Worm (Caenorhabditis elegans) whole organism, L4 larva: ENCODE measurements around the gene math-33.

ENCODE experiments used
- D1046.2 ChIP-seq: fragments of 200-800 bp; sonication (Bioruptor generic); IDR thresholded peaks from 2 replicates; pipeline ENCODE4 v1.3.6; 2022; ENCODE audit warnings: missing genetic modification characterization, missing compliant biosample characterization
- F44E2.7 ChIP-seq: fragments of 200-800 bp; sonication (Bioruptor generic); IDR thresholded peaks from 2 replicates; pipeline ENCODE4 v2.1.2; 2022; ENCODE audit warnings: missing genetic modification characterization, missing compliant biosample characterization
- T20F7.1 ChIP-seq: fragments of 200-800 bp; sonication (Bioruptor generic); optimal IDR thresholded peaks from 2 replicates; lab custom pipeline; 2018; ENCODE audit warnings: mild to moderate bottlenecking, missing genetic modification characterization, missing compliant biosample characterization
- T26A8.4 ChIP-seq: fragments of 200-800 bp; sonication (Bioruptor generic); IDR thresholded peaks from 2 replicates; pipeline ENCODE4 v1.3.6; 2022; ENCODE audit warnings: missing genetic modification characterization, missing compliant biosample characterization
- Y5F2A.4 ChIP-seq: fragments of 200-800 bp; sonication (Bioruptor generic); optimal IDR thresholded peaks from 2 replicates; lab custom pipeline; 2018; ENCODE audit warnings: mild to moderate bottlenecking, missing genetic modification characterization, missing compliant biosample characterization
- ZK337.2 ChIP-seq: fragments of 200-800 bp; sonication (Bioruptor generic); IDR thresholded peaks from 2 replicates; pipeline ENCODE4 v1.3.6; 2022; ENCODE audit warnings: missing genetic modification reagents, missing genetic modification characterization, missing compliant biosample characterization
- ZK546.5 ChIP-seq, 2 experiments: sonication (generic microtip); optimal IDR thresholded peaks; 2 replicates each; lab custom pipeline; 2017; ENCODE audit warnings: missing biosample characterization in 2 of 2, missing genetic modification characterization in 2 of 2
- ama-1 ChIP-seq: fragments of 150-350 bp; optimal IDR thresholded peaks from 2 replicates; lab custom pipeline; 2014; ENCODE audit warnings: inconsistent platforms, mixed read lengths
- ceh-82 ChIP-seq: sonication (generic microtip); optimal IDR thresholded peaks from 2 replicates; lab custom pipeline; 2017; ENCODE audit warnings: missing biosample characterization, missing genetic modification characterization
- cey-2 ChIP-seq: sonication (generic microtip); optimal IDR thresholded peaks from 3 replicates; lab custom pipeline; 2017; ENCODE audit warnings: missing genetic modification characterization, mild to moderate bottlenecking, missing compliant biosample characterization, antibody characterized with exemption, borderline replicate concordance; ENCODE audit not compliant: insufficient read depth
- ctbp-1 ChIP-seq: fragments of 200-800 bp; sonication (Bioruptor generic); IDR thresholded peaks from 2 replicates; pipeline ENCODE4 v1.3.6; 2022; ENCODE audit warnings: missing genetic modification reagents, missing genetic modification characterization, missing compliant biosample characterization
- daf-16 ChIP-seq, 3 experiments: sonication (generic microtip); optimal IDR thresholded peaks; 2 replicates each; lab custom pipeline; 2016 to 2017; ENCODE audit warnings: missing genetic modification characterization in 3 of 3, missing genetic modification reagents in 3 of 3, mild to moderate bottlenecking in 2 of 3, missing compliant biosample characterization in 2 of 3, missing biosample characterization in 1 of 3, moderate library complexity in 1 of 3
- daf-8 ChIP-seq: fragments of 200-800 bp; sonication (Bioruptor generic); IDR thresholded peaks from 2 replicates; pipeline ENCODE4 v1.3.6; 2022; ENCODE audit warnings: missing genetic modification characterization, missing compliant biosample characterization
- dmd-6 ChIP-seq: fragments of 200-800 bp; sonication (Bioruptor generic); IDR thresholded peaks from 2 replicates; pipeline ENCODE4 v1.3.6; 2022; ENCODE audit warnings: missing genetic modification reagents, missing genetic modification characterization, missing compliant biosample characterization
- dmd-8 ChIP-seq: fragments of 200-800 bp; sonication (Bioruptor generic); IDR thresholded peaks from 2 replicates; pipeline ENCODE4 v1.3.6; 2022; ENCODE audit warnings: missing genetic modification characterization, missing compliant biosample characterization
- dmd-9 ChIP-seq: fragments of 200-800 bp; sonication (Bioruptor generic); IDR thresholded peaks from 2 replicates; pipeline ENCODE4 v1.3.6; 2022; ENCODE audit warnings: missing genetic modification reagents, missing genetic modification characterization, missing compliant biosample characterization
- dpl-1 ChIP-seq: fragments of 150-350 bp; optimal IDR thresholded peaks from 2 replicates; lab custom pipeline; 2014; ENCODE audit warnings: missing biosample characterization, missing genetic modification reagents, missing genetic modification characterization
- dve-1 ChIP-seq: sonication (generic microtip); optimal IDR thresholded peaks from 2 replicates; lab custom pipeline; 2017; ENCODE audit warnings: antibody characterized with exemption, mild to moderate bottlenecking, missing genetic modification characterization, missing compliant biosample characterization; ENCODE audit not compliant: insufficient read depth
- fkh-10 ChIP-seq: fragments of 150-350 bp; optimal IDR thresholded peaks from 2 replicates; lab custom pipeline; 2014; ENCODE audit warnings: missing biosample characterization, missing genetic modification reagents, missing genetic modification characterization
- hlh-11 ChIP-seq: fragments of 200-800 bp; sonication (Bioruptor generic); optimal IDR thresholded peaks from 2 replicates; lab custom pipeline; 2018; ENCODE audit warnings: mild to moderate bottlenecking, missing genetic modification characterization, missing compliant biosample characterization
- hlh-30 ChIP-seq: sonication (generic microtip); optimal IDR thresholded peaks from 2 replicates; lab custom pipeline; 2017; ENCODE audit warnings: antibody characterized with exemption, mild to moderate bottlenecking, missing genetic modification characterization, missing compliant biosample characterization; ENCODE audit not compliant: insufficient read depth
- hmg-1.1 ChIP-seq: fragments of 200-800 bp; sonication (Bioruptor generic); IDR thresholded peaks from 2 replicates; pipeline ENCODE4 v1.3.6; 2022; ENCODE audit warnings: missing genetic modification reagents, missing genetic modification characterization, missing compliant biosample characterization
- lin-1 ChIP-seq: fragments of 200-800 bp; sonication (Bioruptor generic); IDR thresholded peaks from 2 replicates; pipeline ENCODE4 v1.3.6; 2022; ENCODE audit warnings: missing genetic modification reagents, missing genetic modification characterization, missing compliant biosample characterization
- lin-13 ChIP-seq: fragments of 150-350 bp; optimal IDR thresholded peaks from 2 replicates; lab custom pipeline; 2014; ENCODE audit warnings: missing biosample characterization, missing genetic modification reagents, missing genetic modification characterization
- lin-29 ChIP-seq: fragments of 200-800 bp; sonication (Bioruptor generic); IDR thresholded peaks from 2 replicates; pipeline ENCODE4 v1.3.6; 2022; ENCODE audit warnings: missing genetic modification reagents, missing genetic modification characterization, missing compliant biosample characterization
- lin-38 ChIP-seq: fragments of 200-800 bp; sonication (Bioruptor generic); IDR thresholded peaks from 2 replicates; pipeline ENCODE4 v1.3.6; 2022; ENCODE audit warnings: missing genetic modification reagents, missing genetic modification characterization, missing compliant biosample characterization
- lin-39 ChIP-seq: fragments of 150-350 bp; optimal IDR thresholded peaks from 2 replicates; lab custom pipeline; 2014; ENCODE audit warnings: missing biosample characterization, missing genetic modification reagents, missing genetic modification characterization
- lsy-2 ChIP-seq, 2 experiments: fragments of 150-350 bp in 1 of 2; sonication (generic microtip) in 1 of 2; optimal IDR thresholded peaks; 2 replicates each; lab custom pipeline; 2014 to 2017; ENCODE audit warnings: missing biosample characterization in 2 of 2, missing genetic modification characterization in 2 of 2
- madf-9 ChIP-seq: fragments of 200-800 bp; sonication (Bioruptor generic); conservative IDR thresholded peaks from 2 replicates; pipeline ENCODE4 v1.3.6; 2022; ENCODE audit warnings: missing genetic modification reagents, missing genetic modification characterization, missing compliant biosample characterization
- mep-1 ChIP-seq: fragments of 150-350 bp; sonication (generic microtip); optimal IDR thresholded peaks from 3 replicates; lab custom pipeline; 2014; ENCODE audit warnings: missing biosample characterization, missing genetic modification characterization
- mxl-2 ChIP-seq: fragments of 200-800 bp; sonication (Bioruptor generic); conservative IDR thresholded peaks from 2 replicates; pipeline ENCODE4 v1.3.6; 2022; ENCODE audit warnings: missing genetic modification reagents, missing genetic modification characterization, missing compliant biosample characterization
- mxl-3 ChIP-seq: fragments of 200-800 bp; sonication (Bioruptor generic); optimal IDR thresholded peaks from 2 replicates; lab custom pipeline; 2018; ENCODE audit warnings: mild to moderate bottlenecking, missing genetic modification characterization, missing compliant biosample characterization
- nhr-102 ChIP-seq: sonication (generic microtip); optimal IDR thresholded peaks from 2 replicates; lab custom pipeline; 2016; ENCODE audit warnings: mild to moderate bottlenecking, missing genetic modification characterization, moderate library complexity, missing compliant biosample characterization
- nhr-11 ChIP-seq: fragments of 150-350 bp; optimal IDR thresholded peaks from 2 replicates; lab custom pipeline; 2014; ENCODE audit warnings: missing biosample characterization, missing genetic modification characterization
- nhr-111 ChIP-seq: fragments of 200-800 bp; sonication (Bioruptor generic); optimal IDR thresholded peaks from 2 replicates; lab custom pipeline; 2018; ENCODE audit warnings: mild to moderate bottlenecking, missing genetic modification characterization, missing compliant biosample characterization
- nhr-28 ChIP-seq: fragments of 150-350 bp; optimal IDR thresholded peaks from 2 replicates; lab custom pipeline; 2014; ENCODE audit warnings: missing biosample characterization, missing genetic modification characterization
- nhr-41 ChIP-seq: fragments of 200-800 bp; sonication (Bioruptor generic); IDR thresholded peaks from 2 replicates; pipeline ENCODE4 v1.3.6; 2022; ENCODE audit warnings: missing genetic modification reagents, missing genetic modification characterization, missing compliant biosample characterization
- pha-4 ChIP-seq, 2 experiments: fragments of 150-350 bp in 1 of 2; fragments of 200-800 bp in 1 of 2; sonication (Bioruptor generic) in 1 of 2; IDR thresholded peaks in 1 of 2; optimal IDR thresholded peaks in 1 of 2; 2 replicates each; pipeline versions ENCODE4 v1.3.6 to Lab custom; 2014 to 2022; ENCODE audit warnings: missing genetic modification characterization in 2 of 2, missing genetic modification reagents in 2 of 2, missing biosample characterization in 1 of 2, missing compliant biosample characterization in 1 of 2
- rbr-2 ChIP-seq: sonication (generic microtip); optimal IDR thresholded peaks from 2 replicates; lab custom pipeline; 2016; ENCODE audit warnings: missing genotype, missing genetic modification characterization, missing compliant biosample characterization
- sdz-12 ChIP-seq: fragments of 200-800 bp; sonication (Bioruptor generic); optimal IDR thresholded peaks from 2 replicates; lab custom pipeline; 2018; ENCODE audit warnings: mild to moderate bottlenecking, missing genetic modification characterization, missing compliant biosample characterization
- tra-1 ChIP-seq: fragments of 200-800 bp; sonication (Bioruptor generic); IDR thresholded peaks from 2 replicates; pipeline ENCODE4 v1.3.6; 2022; ENCODE audit warnings: missing genetic modification reagents, missing genetic modification characterization, missing compliant biosample characterization
- unc-130 ChIP-seq: sonication (generic microtip); optimal IDR thresholded peaks from 2 replicates; lab custom pipeline; 2016; ENCODE audit warnings: missing genetic modification reagents, missing genetic modification characterization, missing compliant biosample characterization
- unc-62 ChIP-seq, 3 experiments: fragments of 150-350 bp in 1 of 3; sonication (generic microtip); optimal IDR thresholded peaks in 2 of 3; peaks in 1 of 3; 1 replicate in 1 of 3; 2 replicates in 2 of 3; lab custom pipeline; 2014 to 2017; ENCODE audit warnings: missing biosample characterization in 3 of 3, missing genetic modification characterization in 3 of 3, missing genetic modification reagents in 3 of 3, missing genotype in 1 of 3
- zfp-3 ChIP-seq: fragments of 200-800 bp; sonication (Bioruptor generic); conservative IDR thresholded peaks from 2 replicates; pipeline ENCODE4 v1.3.6; 2022; ENCODE audit warnings: missing genetic modification reagents, missing genetic modification characterization, missing compliant biosample characterization

Gene math-33

DNA sequence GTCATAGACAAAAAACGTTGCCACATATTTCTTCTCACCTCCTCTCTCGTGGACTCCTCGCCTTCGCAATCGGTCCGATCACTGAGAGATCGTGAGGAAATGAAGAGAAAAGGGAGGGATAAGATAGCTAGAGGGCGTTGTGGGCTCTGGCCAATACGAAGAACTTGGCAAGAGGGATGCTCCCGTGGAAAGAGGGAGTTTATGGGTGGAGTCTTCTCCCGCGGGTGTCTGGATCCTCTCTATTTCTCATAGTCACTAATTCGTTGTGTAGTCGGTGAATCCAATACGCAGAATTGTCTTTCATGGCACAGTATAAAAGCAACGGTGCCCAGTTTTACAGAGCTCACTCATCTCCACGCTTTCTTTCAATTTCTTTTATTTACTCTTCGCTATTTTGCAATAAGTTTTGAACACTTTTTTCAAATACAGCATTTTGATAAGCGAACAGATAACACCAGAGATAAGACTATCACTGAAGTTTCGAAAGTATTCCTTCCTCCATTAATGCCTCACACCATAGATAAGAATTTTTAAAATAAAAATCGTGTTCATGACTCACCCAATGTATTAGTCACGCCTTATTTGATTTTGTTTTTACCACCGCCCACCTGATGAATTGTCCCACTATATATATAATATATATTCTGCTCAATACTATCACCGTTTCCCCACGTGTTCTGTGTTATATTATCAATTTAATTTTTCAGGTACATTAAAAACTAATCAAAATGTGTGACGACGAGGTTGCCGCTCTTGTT, 33.2 kb upstream of the math-33 start, which contains the start of gene act-1 (continued):
- TF ChIP-seq mxl-3 (GFP tag; lab: Kevin White, UChicago) = no peak
- peak; percentile 26 for TF ChIP-seq dve-1 (tag; lab: Kevin White, UChicago)
- TF ChIP-seq, all 104 proteins: peak for 14

DNA sequence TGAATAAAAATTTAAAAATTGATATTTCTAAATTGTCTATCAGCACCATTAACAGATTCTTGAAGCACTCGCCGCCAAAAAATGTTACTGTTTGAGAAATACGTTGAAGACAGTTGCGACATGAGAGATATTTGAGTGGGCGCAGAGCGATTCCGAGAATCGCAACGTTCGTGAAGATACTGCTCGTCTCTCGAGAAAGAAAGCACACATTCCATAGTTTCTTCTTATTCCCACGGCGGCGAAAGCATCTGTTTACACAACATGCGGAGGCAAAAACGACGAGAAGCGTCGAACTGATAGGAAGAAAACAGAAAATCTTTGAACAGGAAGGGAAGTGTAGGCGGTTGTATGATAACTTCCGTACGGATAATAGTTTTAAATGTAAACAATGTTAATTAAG, 31.2 kb upstream of the math-33 start:
- TF ChIP-seq lin-38 (0 out of 2 replicates have a peak, but pooled peaks have one; percentile 7), dve-1 (tag; lab: Kevin White, UChicago) (peak; percentile 11), lin-1 (no peak), D1046.2 (GFP tag; lab: Robert Waterston, UW) (no peak), ceh-82 (tag; lab: Kevin White, UChicago) (no peak), rbr-2 (tag; lab: Kevin White, UChicago) (no peak), ZK546.5 (tag; optimal IDR thresholded peaks at IDR 0.05; lab: Kevin White, UChicago) (no peak), ctbp-1 (GFP tag; lab: Robert Waterston, UW) (no peak), pha-4 (GFP tag; IDR thresholded peaks at IDR 0.05; lab: Robert Waterston, UW) (peak; percentile 47; the same call in 1 of the 2 replicates), pha-4 (tag; optimal IDR thresholded peaks at IDR 0.05; lab: Kevin White, UChicago) (no peak), hlh-30 (no peak), madf-9 (GFP tag; lab: Robert Waterston, UW) (no peak), fkh-10 (GFP tag; lab: Kevin White, UChicago) (no peak), unc-130 (GFP tag; lab: Kevin White, UChicago) (no peak), ama-1 (peak; percentile 30), T26A8.4 (peak; percentile 58), dpl-1 (GFP tag; lab: Kevin White, UChicago) (no peak), nhr-28 (tag; lab: Kevin White, UChicago) (peak; percentile 32), lsy-2 (tag; optimal IDR thresholded peaks at IDR 0.05; lab: Kevin White, UChicago) (peak; percentile 13 to 36), sdz-12 (GFP tag; lab: Kevin White, UChicago) (peak; percentile 21), zfp-3 (GFP tag; lab: Robert Waterston, UW) (no peak), ZK337.2 (GFP tag; lab: Robert Waterston, UW) (no peak), hlh-11 (tag; lab: Kevin White, UChicago) (peak; percentile 78), lin-29 (GFP tag; lab: Robert Waterston, UW) (no peak; the same call in 1 of the 2 replicates), F44E2.7 (GFP tag; lab: Robert Waterston, UW) (no peak), nhr-102 (tag; lab: Kevin White, UChicago) (no peak), mxl-3 (GFP tag; lab: Kevin White, UChicago) (no peak), daf-16 (GFP tag; optimal IDR thresholded peaks at IDR 0.05; lab: Kevin White, UChicago) (peak in 1 of 2 experiments; percentile 96), daf-16 (tag; optimal IDR thresholded peaks at IDR 0.05; lab: Kevin White, UChicago) (no peak), unc-62 (GFP tag; optimal IDR thresholded peaks at IDR 0.05 in 1 of 2; lab: Kevin White, UChicago) (peak in 1 of 2 experiments; percentile 94), unc-62 (tag; optimal IDR thresholded peaks at IDR 0.05; lab: Kevin White, UChicago) (no peak), dmd-8 (GFP tag; lab: Robert Waterston, UW) (0 out of 2 replicates have a peak, but pooled peaks have one; percentile 9), lin-39 (tag; lab: Kevin White, UChicago) (no peak), dmd-6 (GFP tag; lab: Robert Waterston, UW) (peak; percentile 32; the same call in 1 of the 2 replicates), cey-2 (tag; lab: Kevin White, UChicago) (no peak), lin-13 (GFP tag; lab: Kevin White, UChicago) (peak; percentile 16), daf-8 (GFP tag; lab: Robert Waterston, UW) (no peak), nhr-41 (GFP tag; lab: Robert Waterston, UW) (no peak), tra-1 (GFP tag; lab: Robert Waterston, UW) (0 out of 2 replicates have a peak, but pooled peaks have one; percentile 48), mxl-2 (GFP tag; lab: Robert Waterston, UW) (no peak), nhr-11 (tag; lab: Kevin White, UChicago) (peak; percentile 73), Y5F2A.4 (GFP tag; lab: Kevin White, UChicago) (no peak), hmg-1.1 (GFP tag; lab: Robert Waterston, UW) (no peak), mep-1 (no peak), T20F7.1 (GFP tag; lab: Kevin White, UChicago) (no peak), nhr-111 (GFP tag; lab: Kevin White, UChicago) (no peak), dmd-9 (GFP tag; lab: Robert Waterston, UW) (peak; percentile 44; the same call in 1 of the 2 replicates)
